Worm (Caenorhabditis elegans): ENCODE results near the gene gcst-1.

ce11 chrV:5666036-5666729 is 46.5 kb upstream of the gcst-1 start, which contains the start of gene C14C11.7:
- no peak for TF ChIP-seq tab-1 (GFP tag; IDR thresholded peaks at IDR 0.05)
- no peak for TF ChIP-seq flt-1 (GFP tag; IDR thresholded peaks at IDR 0.05)

Measured in whole organism, midembryonic.